Fruit fly (Drosophila melanogaster) whole organism, adult: Measurements from ENCODE around the gene CG34290.

Experiments
- CG1620 ChIP-seq: fragments of 200-800 bp; sonication (Bioruptor generic); optimal IDR thresholded peaks from 2 replicates; lab custom pipeline; 2016; ENCODE audit warnings: missing biosample characterization, missing genetic modification characterization
- Hr96 ChIP-seq: fragments of 200-800 bp; sonication (Bioruptor generic); optimal IDR thresholded peaks from 2 replicates; lab custom pipeline; 2016; ENCODE audit warnings: missing biosample characterization, missing genetic modification characterization
- Mnt ChIP-seq: fragments of 200-800 bp; sonication (Bioruptor generic); optimal IDR thresholded peaks from 2 replicates; lab custom pipeline; 2016; ENCODE audit warnings: missing biosample characterization, mild to moderate bottlenecking, missing genetic modification characterization
- kay ChIP-seq: fragments of 200-800 bp; sonication (Bioruptor generic); peaks from one replicate; lab custom pipeline; 2016; ENCODE audit warnings: missing biosample characterization, missing genetic modification characterization, borderline replicate concordance
- toe ChIP-seq: fragments of 200-800 bp; sonication (Bioruptor generic); optimal IDR thresholded peaks from 2 replicates; lab custom pipeline; 2016; ENCODE audit warnings: missing biosample characterization, missing genetic modification characterization

- TF ChIP-seq CG1620 (GFP tag; lab: Kevin White, UChicago) (no peak), Hr96 (GFP tag; lab: Kevin White, UChicago) (no peak), kay (GFP tag; lab: Kevin White, UChicago) (no peak), toe (GFP tag; lab: Kevin White, UChicago) (no peak), Mnt (no peak)
Observed at dm6 chr3R:24272232-24272631, 17.4 kb downstream of the CG34290 start.
